Worm (Caenorhabditis elegans) whole organism, L4 larva: Measurements from ENCODE around the gene snb-1.

ENCODE experiments used
- R02D3.7 ChIP-seq: fragments of 150-350 bp; sonication (generic microtip); optimal IDR thresholded peaks from 3 replicates; lab custom pipeline; 2014; ENCODE audit warnings: missing biosample characterization, missing genetic modification characterization
- aly-2 ChIP-seq: sonication (generic microtip); optimal IDR thresholded peaks from 2 replicates; lab custom pipeline; 2018; ENCODE audit warnings: missing biosample characterization, missing genetic modification characterization
- ama-1 ChIP-seq: fragments of 150-350 bp; optimal IDR thresholded peaks from 2 replicates; lab custom pipeline; 2014; ENCODE audit warnings: inconsistent platforms, mixed read lengths
- attf-4 ChIP-seq: sonication (generic microtip); optimal IDR thresholded peaks from 3 replicates; lab custom pipeline; 2017; ENCODE audit warnings: missing biosample characterization, missing genetic modification characterization
- cey-2 ChIP-seq: sonication (generic microtip); optimal IDR thresholded peaks from 3 replicates; lab custom pipeline; 2017; ENCODE audit warnings: missing genetic modification characterization, mild to moderate bottlenecking, missing compliant biosample characterization, antibody characterized with exemption, borderline replicate concordance; ENCODE audit not compliant: insufficient read depth
- ctbp-1 ChIP-seq: fragments of 200-800 bp; sonication (Bioruptor generic); IDR thresholded peaks from 2 replicates; pipeline ENCODE4 v1.3.6; 2022; ENCODE audit warnings: missing genetic modification reagents, missing genetic modification characterization, missing compliant biosample characterization
- daf-19 ChIP-seq: fragments of 200-800 bp; sonication (Bioruptor generic); conservative IDR thresholded peaks from 2 replicates; pipeline ENCODE4 v1.3.6; 2022; ENCODE audit warnings: missing genetic modification characterization, missing compliant biosample characterization
- dmd-6 ChIP-seq: fragments of 200-800 bp; sonication (Bioruptor generic); IDR thresholded peaks from 2 replicates; pipeline ENCODE4 v1.3.6; 2022; ENCODE audit warnings: missing genetic modification reagents, missing genetic modification characterization, missing compliant biosample characterization
- lin-13 ChIP-seq: fragments of 150-350 bp; optimal IDR thresholded peaks from 2 replicates; lab custom pipeline; 2014; ENCODE audit warnings: missing biosample characterization, missing genetic modification reagents, missing genetic modification characterization
- madf-5 ChIP-seq, 2 experiments: fragments of 200-800 bp; sonication (Bioruptor generic); IDR thresholded peaks; 2 replicates each; pipeline ENCODE4 v1.3.6; 2022; ENCODE audit warnings: missing compliant biosample characterization in 2 of 2, missing genetic modification characterization in 2 of 2
- mdt-29 ChIP-seq: fragments of 200-800 bp; sonication (Bioruptor generic); IDR thresholded peaks from 2 replicates; pipeline ENCODE4 v1.3.6; 2022; ENCODE audit warnings: missing genetic modification reagents, missing genetic modification characterization, missing compliant biosample characterization
- nhr-237 ChIP-seq: sonication (generic microtip); optimal IDR thresholded peaks from 2 replicates; lab custom pipeline; 2017; ENCODE audit warnings: missing biosample characterization, missing genetic modification characterization
- snpc-4 ChIP-seq: fragments of 150-350 bp; optimal IDR thresholded peaks from 2 replicates; lab custom pipeline; 2014; ENCODE audit warnings: missing biosample characterization, missing genetic modification characterization

ce11 chrV:6606197-6606596, 50.1 kb downstream of the snb-1 start:
- TF ChIP-seq daf-19 (GFP tag; lab: Robert Waterston, UW) (no peak), snpc-4 (no peak), nhr-237 (tag; lab: Kevin White, UChicago) (no peak), cey-2 (no peak), lin-13 (GFP tag; lab: Kevin White, UChicago) (no peak), attf-4 (tag; lab: Kevin White, UChicago) (no peak), mdt-29 (GFP tag; lab: Robert Waterston, UW) (no peak), madf-5 (GFP tag; IDR thresholded peaks at IDR 0.05; lab: Robert Waterston, UW) (no peak), ama-1 (no peak), ctbp-1 (GFP tag; lab: Robert Waterston, UW) (no peak), R02D3.7 (tag; lab: Kevin White, UChicago) (no peak), dmd-6 (GFP tag; lab: Robert Waterston, UW) (peak; percentile 24; the same call in 1 of the 2 replicates), aly-2 (tag; lab: Kevin White, UChicago) (no peak)
